Worm (Caenorhabditis elegans) whole organism, dauer: ENCODE measurements around the gene Y62H9A.16.

ENCODE experiments used
- unc-62 ChIP-seq: sonication (generic microtip); optimal IDR thresholded peaks from 2 replicates; lab custom pipeline; 2017; ENCODE audit warnings: missing biosample characterization, missing genetic modification reagents, missing genetic modification characterization

Y62H9A.16 gene

ce11 chrX:11969554-11969953 is 51.5 kb downstream of the Y62H9A.16 start:
- no peak for TF ChIP-seq unc-62
